Fruit fly (Drosophila melanogaster) S2 (cell line): Measurements from ENCODE around the gene Mps1.

Source experiments
- CG8478 ChIP-seq: fragments of >200 bp; optimal IDR thresholded peaks from 2 replicates; lab custom pipeline; 2018
- CTCF ChIP-seq, 2 experiments: fragments of >200 bp; optimal IDR thresholded peaks; 2 replicates each; lab custom pipeline; 2018

Gene Mps1

dm6 chr3R:17699891-17700487, 28.9 kb downstream of the Mps1 start:
- TF ChIP-seq CTCF (optimal IDR thresholded peaks at IDR 0.05; lab: Kevin White, UChicago): no peak
- no peak for TF ChIP-seq CG8478 (lab: Kevin White, UChicago)

DNA sequence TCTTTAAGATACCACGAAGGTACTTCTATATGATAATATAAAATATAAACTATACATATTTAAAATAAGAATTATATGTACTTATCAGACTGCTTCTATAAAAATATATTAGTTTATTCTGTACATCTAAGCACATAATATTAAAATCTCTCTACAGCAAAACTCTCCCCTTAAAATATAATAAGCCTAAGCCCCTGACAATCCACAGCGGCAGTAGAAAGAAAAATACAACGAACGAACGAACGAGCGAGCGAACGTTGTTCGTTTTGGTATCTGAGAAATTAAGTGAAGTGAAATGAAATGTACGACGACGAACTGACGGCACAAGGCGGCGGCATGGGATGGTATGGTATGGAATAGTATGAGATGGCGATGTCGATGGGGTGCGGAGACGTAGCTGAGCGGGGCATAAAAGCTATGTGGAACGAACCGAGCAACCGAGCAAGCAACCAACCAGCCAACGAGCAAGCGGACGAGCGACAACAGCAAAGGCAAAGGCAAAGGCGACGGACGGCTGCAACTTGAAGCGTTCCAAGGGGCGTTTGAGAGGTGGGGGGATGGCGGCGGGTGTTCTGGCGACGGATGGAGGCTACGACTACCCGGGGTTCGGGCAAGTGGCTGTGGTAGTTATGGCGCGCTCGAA, 29.5 kb downstream of the Mps1 start:
- TF ChIP-seq CG8478 (lab: Kevin White, UChicago): no peak
- TF ChIP-seq CTCF (optimal IDR thresholded peaks at IDR 0.05; lab: Kevin White, UChicago): no peak

DNA sequence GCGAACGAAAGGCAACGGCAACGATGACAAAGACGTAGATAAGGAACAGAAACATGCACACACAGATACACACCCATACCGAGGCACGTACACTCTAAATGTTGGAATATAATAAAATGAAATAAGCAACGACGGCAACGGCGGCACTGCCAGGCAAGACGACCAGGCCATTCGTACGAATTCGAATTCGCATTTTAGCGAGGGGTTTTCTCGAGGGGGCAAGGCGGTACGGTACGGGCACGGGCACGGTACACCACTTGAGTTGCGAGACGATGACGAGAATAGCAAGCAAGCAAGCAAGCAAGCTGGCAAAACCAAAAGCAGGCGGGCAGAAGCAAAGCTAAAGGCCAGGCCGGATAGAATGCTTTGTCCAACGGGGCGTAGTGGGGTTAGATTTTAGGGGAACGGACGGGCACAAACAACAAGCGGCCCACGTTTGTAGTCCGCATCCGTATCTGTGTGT, 30.1 kb downstream of the Mps1 start:
- TF ChIP-seq CTCF (optimal IDR thresholded peaks at IDR 0.05; lab: Kevin White, UChicago) (no peak), CG8478 (lab: Kevin White, UChicago) (no peak)

DNA sequence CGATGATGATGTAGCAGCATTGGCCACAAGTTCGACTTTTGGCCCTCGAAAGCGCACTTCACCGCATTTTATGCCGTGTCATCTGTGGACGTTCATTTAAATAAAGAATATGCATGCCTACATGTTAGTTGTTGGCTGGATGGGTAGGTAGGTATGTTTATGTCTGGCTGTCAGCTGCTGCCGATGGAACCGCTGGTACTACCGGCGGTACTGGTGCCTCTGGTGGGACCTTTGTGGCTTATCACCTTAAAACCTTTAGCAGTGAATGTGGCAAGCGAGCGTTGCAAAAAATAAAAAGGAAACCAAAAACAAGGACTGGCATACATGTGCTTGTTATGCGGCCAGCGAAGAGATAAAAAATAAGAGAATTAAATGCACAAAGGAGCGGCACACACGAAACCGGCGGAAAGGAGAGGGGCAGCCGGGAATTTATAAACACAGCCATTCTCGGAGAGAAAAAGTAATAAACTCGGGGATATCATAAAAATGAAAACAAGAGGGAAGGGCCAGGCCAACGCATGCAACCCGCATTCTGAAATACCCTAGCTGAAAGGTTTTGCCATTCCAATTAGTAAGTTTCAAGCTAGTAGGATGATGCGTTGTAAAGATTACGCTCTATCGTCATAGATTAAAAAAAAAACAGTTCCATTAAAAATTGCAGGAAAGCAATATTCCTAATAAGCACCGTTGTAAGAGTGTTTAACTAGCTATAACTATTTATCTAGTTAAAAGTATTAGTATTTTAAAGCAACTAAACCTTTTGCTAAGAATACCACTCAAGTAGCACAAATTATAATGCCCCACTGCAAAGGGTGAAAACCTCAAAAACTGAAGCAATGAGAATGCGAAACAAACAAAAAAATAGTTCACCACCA, 31.1 kb downstream of the Mps1 start:
- TF ChIP-seq CTCF (optimal IDR thresholded peaks at IDR 0.05; lab: Kevin White, UChicago) (no peak), CG8478 (lab: Kevin White, UChicago) (no peak)

dm6 chr3R:17703024-17703690, 32.1 kb downstream of the Mps1 start:
- TF ChIP-seq CG8478 (lab: Kevin White, UChicago) (no peak), CTCF (optimal IDR thresholded peaks at IDR 0.05; lab: Kevin White, UChicago) (no peak)

dm6 chr3R:17703691-17704537, 32.8 kb downstream of the Mps1 start:
- no peak for TF ChIP-seq CG8478 (lab: Kevin White, UChicago)
- TF ChIP-seq CTCF (optimal IDR thresholded peaks at IDR 0.05; lab: Kevin White, UChicago): no peak

- TF ChIP-seq CG8478 (lab: Kevin White, UChicago) (no peak), CTCF (optimal IDR thresholded peaks at IDR 0.05; lab: Kevin White, UChicago) (no peak)
These were observed 33.4 kb downstream of the Mps1 start for dm6 chr3R:17704538-17704854.

DNA sequence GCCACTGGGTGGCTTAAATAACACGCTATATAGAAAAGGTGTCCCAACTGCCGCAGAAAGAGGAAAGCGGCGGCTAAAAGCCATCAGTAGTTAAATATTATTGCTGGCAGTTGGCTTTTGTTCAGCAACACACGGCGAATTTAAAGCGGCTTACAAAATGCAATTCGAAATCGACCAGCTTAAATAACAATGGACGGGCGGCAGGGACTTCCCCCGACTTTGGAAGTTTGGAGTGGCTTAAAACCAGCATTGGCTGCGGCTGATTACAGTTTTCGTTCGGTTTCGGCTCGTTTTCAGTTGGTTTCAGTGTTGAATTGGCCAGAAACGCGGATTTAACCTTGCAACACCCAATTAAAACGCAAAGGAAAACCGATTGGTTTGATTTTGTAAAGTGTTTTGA, 34.1 kb downstream of the Mps1 start:
- TF ChIP-seq CG8478 (lab: Kevin White, UChicago): no peak
- TF ChIP-seq CTCF (optimal IDR thresholded peaks at IDR 0.05; lab: Kevin White, UChicago): no peak

DNA sequence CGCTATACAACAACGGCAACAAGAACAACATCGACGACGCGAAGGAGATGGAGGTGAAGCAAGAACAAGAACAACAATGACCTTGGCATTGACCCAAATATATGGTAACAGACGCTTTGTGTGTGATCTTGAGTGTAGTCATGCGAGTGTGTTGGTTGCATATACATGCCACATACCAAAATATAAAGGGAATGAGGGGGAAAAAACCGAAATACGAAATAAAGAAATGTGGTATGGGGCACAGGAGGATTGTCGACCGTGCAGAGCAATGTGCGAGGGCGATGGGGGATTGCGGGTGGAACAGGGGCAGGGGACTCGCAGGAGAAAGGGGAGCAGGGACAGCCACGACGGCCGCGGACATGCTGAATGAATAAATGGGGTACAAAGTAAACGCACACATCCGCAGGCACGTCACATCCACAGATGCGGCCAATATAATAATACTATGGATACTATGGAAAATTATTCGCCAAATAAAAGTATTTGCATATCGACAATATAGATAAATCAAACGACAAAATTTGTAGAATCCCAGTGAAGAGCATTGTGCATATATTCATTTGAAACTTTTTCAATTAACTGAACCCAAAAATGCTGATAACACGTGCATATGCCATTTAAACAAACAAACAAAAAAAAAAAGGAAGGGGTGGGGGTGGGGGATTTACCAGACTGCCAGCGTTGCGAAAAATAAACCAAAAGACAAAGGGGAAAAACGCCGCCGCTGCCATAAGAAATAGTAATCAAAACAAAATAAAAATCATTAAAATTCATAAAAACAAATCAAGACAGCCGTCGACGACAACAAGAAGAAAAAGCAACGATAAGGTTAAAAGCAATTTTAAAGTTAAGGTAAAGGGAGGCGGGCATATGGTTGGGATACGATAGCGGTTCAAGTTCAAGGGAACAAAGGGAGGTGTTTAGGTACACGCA, 35.1 kb downstream of the Mps1 start:
- TF ChIP-seq CTCF (optimal IDR thresholded peaks at IDR 0.05; lab: Kevin White, UChicago) (no peak), CG8478 (lab: Kevin White, UChicago) (no peak)

- TF ChIP-seq CG8478 (lab: Kevin White, UChicago) (no peak), CTCF (optimal IDR thresholded peaks at IDR 0.05; lab: Kevin White, UChicago) (no peak)
These were observed 35.9 kb downstream of the Mps1 start for dm6 chr3R:17706971-17707406.

DNA sequence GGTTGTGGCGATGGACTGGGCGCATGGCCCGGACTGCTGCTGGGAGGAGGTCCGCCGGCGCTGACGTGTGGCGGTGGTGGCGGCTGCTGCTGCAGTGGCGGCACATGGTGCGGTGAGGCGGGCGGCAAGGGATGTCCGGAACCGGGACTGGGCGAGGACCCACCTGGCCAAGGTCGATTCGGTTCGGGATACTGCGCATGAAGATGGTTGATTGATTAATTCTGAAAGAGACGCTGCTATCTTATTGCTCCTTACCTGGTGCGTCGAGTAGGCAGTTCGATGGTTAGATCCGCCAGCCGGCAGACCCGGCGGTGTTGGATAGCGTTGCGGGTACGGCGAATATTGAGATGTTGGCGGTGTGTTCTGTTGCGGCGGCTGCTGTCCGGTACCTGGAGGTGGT, 36.7 kb downstream of the Mps1 start:
- TF ChIP-seq CG8478 (lab: Kevin White, UChicago): no peak
- no peak for TF ChIP-seq CTCF (optimal IDR thresholded peaks at IDR 0.05; lab: Kevin White, UChicago)

dm6 chr3R:17708778-17709476, 37.9 kb downstream of the Mps1 start:
- no peak for TF ChIP-seq CTCF (optimal IDR thresholded peaks at IDR 0.05; lab: Kevin White, UChicago)
